Worm (Caenorhabditis elegans): Measurements from ENCODE around the gene msp-79.

DNA sequence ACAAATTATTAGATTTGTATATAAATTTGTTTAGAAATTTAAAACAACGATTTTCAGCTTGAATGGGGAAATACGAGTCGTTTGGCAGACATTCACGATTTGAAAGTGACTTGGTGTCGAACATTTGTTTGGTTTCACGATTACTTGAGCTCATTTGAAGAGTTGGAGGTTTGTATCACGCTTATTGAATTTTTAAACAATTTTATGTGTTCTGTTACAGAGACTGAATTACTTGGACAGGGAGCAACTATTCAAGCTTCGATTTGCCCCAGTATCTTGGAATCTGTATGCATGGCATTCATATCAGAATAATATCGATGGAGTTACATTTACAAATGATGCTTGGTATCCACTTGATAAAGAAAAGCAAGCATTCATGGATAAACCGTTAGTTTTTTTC is 39.7 kb downstream of the msp-79 start:
- TF ChIP-seq T22C8.4 (GFP tag; IDR thresholded peaks at IDR 0.05) (no peak), tab-1 (GFP tag; IDR thresholded peaks at IDR 0.05) (no peak), cog-1 (tag; optimal IDR thresholded peaks at IDR 0.05) (no peak), klf-2 (GFP tag; conservative IDR thresholded peaks at IDR 0.05) (no peak), flt-1 (GFP tag; IDR thresholded peaks at IDR 0.05) (no peak), ref-1 (GFP tag; conservative IDR thresholded peaks at IDR 0.05) (no peak), ztf-29 (GFP tag; IDR thresholded peaks at IDR 0.05) (no peak)
